Worm (Caenorhabditis elegans) whole organism, L3 larva: Measurements from ENCODE around the gene dsl-5.

ENCODE experiments used
- R02D3.7 ChIP-seq: fragments of 150-350 bp; optimal IDR thresholded peaks from 2 replicates; lab custom pipeline; 2014; ENCODE audit warnings: missing biosample characterization, missing genetic modification characterization
- ama-1 ChIP-seq: fragments of 150-350 bp; optimal IDR thresholded peaks from 2 replicates; lab custom pipeline; 2018
- ceh-16 ChIP-seq: sonication (generic microtip); optimal IDR thresholded peaks from 2 replicates; lab custom pipeline; 2017; ENCODE audit warnings: missing biosample characterization, missing genetic modification characterization
- ceh-28 ChIP-seq: fragments of 150-350 bp; optimal IDR thresholded peaks from 2 replicates; lab custom pipeline; 2014; ENCODE audit warnings: missing biosample characterization, missing genetic modification reagents, missing genetic modification characterization
- ceh-9 ChIP-seq: sonication (generic microtip); optimal IDR thresholded peaks from 2 replicates; lab custom pipeline; 2018; ENCODE audit warnings: missing biosample characterization, missing genetic modification characterization
- daf-12 ChIP-seq: fragments of 150-350 bp; optimal IDR thresholded peaks from 2 replicates; lab custom pipeline; 2014; ENCODE audit warnings: missing biosample characterization, missing genetic modification reagents, missing genetic modification characterization
- egl-27 ChIP-seq: sonication (generic microtip); optimal IDR thresholded peaks from 4 replicates; lab custom pipeline; 2017; ENCODE audit warnings: missing biosample characterization, missing genetic modification reagents, missing genetic modification characterization
- egl-5 ChIP-seq: fragments of 150-350 bp; optimal IDR thresholded peaks from 2 replicates; lab custom pipeline; 2017; ENCODE audit warnings: missing biosample characterization, missing genetic modification reagents, missing genetic modification characterization, inconsistent platforms
- elt-1 ChIP-seq: fragments of 150-350 bp; optimal IDR thresholded peaks from 2 replicates; lab custom pipeline; 2014; ENCODE audit warnings: missing biosample characterization, missing genetic modification characterization
- elt-2 ChIP-seq: sonication (generic microtip); optimal IDR thresholded peaks from 2 replicates; lab custom pipeline; 2016; ENCODE audit warnings: missing genetic modification reagents, mild to moderate bottlenecking, missing genetic modification characterization, missing compliant biosample characterization
- fkh-10 ChIP-seq: sonication (generic microtip); optimal IDR thresholded peaks from 2 replicates; lab custom pipeline; 2017; ENCODE audit warnings: missing biosample characterization, missing genetic modification reagents, missing genetic modification characterization
- fkh-2 ChIP-seq: fragments of 150-350 bp; optimal IDR thresholded peaks from 2 replicates; lab custom pipeline; 2014; ENCODE audit warnings: missing biosample characterization, missing genetic modification reagents, missing genetic modification characterization
- fos-1 ChIP-seq: fragments of 150-350 bp; optimal IDR thresholded peaks from 2 replicates; lab custom pipeline; 2014; ENCODE audit warnings: missing biosample characterization, missing genetic modification characterization
- hmg-11 ChIP-seq: sonication (generic microtip); optimal IDR thresholded peaks from 2 replicates; lab custom pipeline; 2016; ENCODE audit warnings: missing genetic modification characterization, missing compliant biosample characterization
- jun-1 ChIP-seq: fragments of 150-350 bp; optimal IDR thresholded peaks from 2 replicates; lab custom pipeline; 2014; ENCODE audit warnings: missing biosample characterization, missing genetic modification reagents, missing genetic modification characterization
- lin-15B ChIP-seq: fragments of 150-350 bp; optimal IDR thresholded peaks from 2 replicates; lab custom pipeline; 2014; ENCODE audit warnings: missing biosample characterization, missing genetic modification characterization
- lin-39 ChIP-seq: fragments of 150-350 bp; optimal IDR thresholded peaks from 2 replicates; lab custom pipeline; 2018; ENCODE audit warnings: missing biosample characterization, missing genetic modification reagents, missing genetic modification characterization
- lsy-12 ChIP-seq: sonication (generic microtip); optimal IDR thresholded peaks from 2 replicates; lab custom pipeline; 2016; ENCODE audit warnings: mild to moderate bottlenecking, missing genetic modification characterization, missing compliant biosample characterization
- nfya-1 ChIP-seq: sonication (generic microtip); optimal IDR thresholded peaks from 2 replicates; lab custom pipeline; 2017; ENCODE audit warnings: missing genetic modification characterization, mild to moderate bottlenecking, missing compliant biosample characterization, antibody characterized with exemption, moderate library complexity; ENCODE audit not compliant: insufficient read depth
- nhr-11 ChIP-seq: fragments of 150-350 bp; optimal IDR thresholded peaks from 2 replicates; lab custom pipeline; 2014; ENCODE audit warnings: missing biosample characterization, missing genetic modification characterization
- nhr-23 ChIP-seq: fragments of 150-350 bp; optimal IDR thresholded peaks from 2 replicates; lab custom pipeline; 2014; ENCODE audit warnings: missing biosample characterization, missing genetic modification reagents, missing genetic modification characterization
- nhr-237 ChIP-seq: fragments of 150-350 bp; optimal IDR thresholded peaks from 2 replicates; lab custom pipeline; 2014; ENCODE audit warnings: missing biosample characterization, missing genetic modification characterization
- nhr-25 ChIP-seq: sonication (generic microtip); optimal IDR thresholded peaks from 2 replicates; lab custom pipeline; 2017; ENCODE audit warnings: missing biosample characterization, missing genetic modification characterization
- nhr-28 ChIP-seq: fragments of 150-350 bp; optimal IDR thresholded peaks from 2 replicates; lab custom pipeline; 2014; ENCODE audit warnings: missing biosample characterization, missing genetic modification characterization
- nhr-43 ChIP-seq: sonication (generic microtip); optimal IDR thresholded peaks from 2 replicates; lab custom pipeline; 2016; ENCODE audit warnings: mild to moderate bottlenecking, missing genetic modification characterization, missing compliant biosample characterization; ENCODE audit not compliant: poor library complexity, severe bottlenecking
- nhr-67 ChIP-seq: fragments of 150-350 bp; optimal IDR thresholded peaks from 2 replicates; lab custom pipeline; 2014; ENCODE audit warnings: missing biosample characterization, missing genetic modification characterization
- nhr-76 ChIP-seq: fragments of 150-350 bp; sonication (generic microtip); optimal IDR thresholded peaks from 5 replicates; lab custom pipeline; 2014; ENCODE audit warnings: missing biosample characterization, missing genetic modification characterization
- nhr-77 ChIP-seq: fragments of 150-350 bp; optimal IDR thresholded peaks from 2 replicates; lab custom pipeline; 2014; ENCODE audit warnings: missing biosample characterization, missing genetic modification characterization
- pha-4 ChIP-seq: fragments of 150-350 bp; optimal IDR thresholded peaks from 2 replicates; lab custom pipeline; 2014; ENCODE audit warnings: missing biosample characterization, missing genetic modification reagents, missing genetic modification characterization
- pqm-1 ChIP-seq: fragments of 150-350 bp; optimal IDR thresholded peaks from 2 replicates; lab custom pipeline; 2017; ENCODE audit warnings: missing biosample characterization, missing genetic modification characterization, inconsistent platforms
- snpc-4 ChIP-seq: fragments of 150-350 bp; optimal IDR thresholded peaks from 2 replicates; lab custom pipeline; 2014; ENCODE audit warnings: missing biosample characterization, missing genetic modification characterization
- zag-1 ChIP-seq: fragments of 150-350 bp; optimal IDR thresholded peaks from 2 replicates; lab custom pipeline; 2014; ENCODE audit warnings: missing biosample characterization, missing genetic modification characterization
- ztf-11 ChIP-seq: fragments of 150-350 bp; optimal IDR thresholded peaks from 2 replicates; lab custom pipeline; 2014; ENCODE audit warnings: missing biosample characterization, missing genetic modification characterization
- ztf-4 ChIP-seq: fragments of 150-350 bp; optimal IDR thresholded peaks from 2 replicates; lab custom pipeline; 2014; ENCODE audit warnings: missing biosample characterization, missing genetic modification characterization

Gene dsl-5

DNA sequence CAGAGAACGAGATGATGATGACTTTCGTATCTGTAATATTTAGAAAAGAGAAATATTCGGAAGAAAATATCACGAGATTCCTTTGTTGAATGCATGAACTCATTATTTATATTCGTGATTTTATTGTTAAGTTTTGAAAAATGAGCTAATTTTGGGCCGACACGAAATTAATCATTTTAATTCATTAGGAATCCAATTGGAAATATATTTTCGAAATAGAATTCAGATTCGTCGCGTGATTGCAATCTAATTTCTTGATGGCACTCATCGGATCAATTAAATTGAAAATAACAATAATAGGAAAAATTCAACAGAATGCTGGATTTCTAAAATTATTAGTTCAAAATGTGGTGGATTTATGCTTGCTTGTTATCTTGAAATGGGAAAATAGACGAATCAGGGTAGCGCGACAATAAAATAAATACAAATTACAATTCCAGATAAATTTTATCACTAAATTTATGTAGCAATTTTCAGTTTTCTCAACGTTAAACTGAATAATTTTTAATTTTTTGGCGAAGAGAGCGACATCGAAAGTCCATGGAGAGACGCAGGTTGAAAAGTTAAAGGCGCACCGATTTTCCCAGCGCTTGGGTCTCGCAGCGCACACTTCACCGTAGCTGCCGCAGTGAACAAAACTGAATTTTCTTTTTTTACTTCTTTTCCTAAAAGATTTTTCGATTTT, 18.9 kb downstream of the dsl-5 start (continued):
- TF ChIP-seq nhr-25 (tag; lab: Kevin White, UChicago) (peak; percentile 35), fos-1 (tag; lab: Kevin White, UChicago) (no peak), nhr-23 (tag; lab: Kevin White, UChicago) (peak; percentile 74)

DNA sequence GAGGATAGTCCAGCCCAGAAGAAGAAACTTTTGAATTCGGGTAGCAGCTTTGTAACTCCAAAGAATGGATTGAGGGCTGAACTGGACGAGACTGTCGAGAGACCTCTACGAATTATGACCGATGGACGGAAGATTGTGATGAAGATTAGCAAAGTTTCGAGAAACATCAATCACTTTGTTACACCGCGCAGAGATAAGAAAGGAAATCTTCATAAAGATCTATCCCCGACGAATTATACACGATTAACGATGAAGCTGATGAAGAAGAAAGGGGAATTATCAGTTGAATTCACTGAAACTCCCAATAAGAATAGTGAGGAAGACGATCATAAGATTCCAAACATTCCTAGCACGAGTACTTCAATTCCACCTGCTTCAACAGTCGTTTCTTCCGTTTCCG, 21.1 kb downstream of the dsl-5 start:
- no peak for TF ChIP-seq ceh-16 (tag; lab: Kevin White, UChicago)
- TF ChIP-seq elt-1 (tag; lab: Kevin White, UChicago), result peak; percentile 89
- TF ChIP-seq daf-12, result no peak

DNA sequence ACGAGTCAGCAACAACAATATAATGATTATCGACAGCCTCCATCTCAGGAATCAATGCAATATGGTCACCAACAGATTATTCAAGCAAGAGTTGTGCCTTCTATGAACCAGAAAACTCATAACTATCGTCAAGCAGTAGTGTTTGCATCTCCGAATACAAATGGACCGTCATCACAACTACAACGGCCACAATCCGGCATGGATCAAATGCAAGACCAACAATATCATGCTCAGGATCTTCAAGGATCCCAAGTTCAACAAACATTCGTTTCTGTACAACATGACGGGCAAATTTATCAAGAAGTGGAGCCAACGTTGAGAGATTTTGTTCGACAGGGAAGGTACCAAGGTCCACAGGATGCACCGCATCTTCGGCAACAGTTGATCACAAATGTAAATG, 23.7 kb downstream of the dsl-5 start:
- TF ChIP-seq nhr-25 (tag; lab: Kevin White, UChicago) (no peak), lsy-12 (tag; lab: Kevin White, UChicago) (no peak), nfya-1 (no peak), nhr-11 (tag; lab: Kevin White, UChicago) (no peak), nhr-77 (tag; lab: Kevin White, UChicago) (no peak), jun-1 (tag; lab: Kevin White, UChicago) (no peak), fos-1 (tag; lab: Kevin White, UChicago) (no peak), ceh-28 (tag; lab: Kevin White, UChicago) (no peak), nhr-237 (tag; lab: Kevin White, UChicago) (no peak), pha-4 (no peak), zag-1 (no peak), ama-1 (lab: Kevin White, UChicago) (no peak), hmg-11 (tag; lab: Kevin White, UChicago) (no peak), elt-1 (tag; lab: Kevin White, UChicago) (no peak), nhr-76 (tag; lab: Kevin White, UChicago) (no peak), nhr-43 (tag; lab: Kevin White, UChicago) (no peak), nhr-23 (tag; lab: Kevin White, UChicago) (no peak), nhr-28 (tag; lab: Kevin White, UChicago) (no peak)

DNA sequence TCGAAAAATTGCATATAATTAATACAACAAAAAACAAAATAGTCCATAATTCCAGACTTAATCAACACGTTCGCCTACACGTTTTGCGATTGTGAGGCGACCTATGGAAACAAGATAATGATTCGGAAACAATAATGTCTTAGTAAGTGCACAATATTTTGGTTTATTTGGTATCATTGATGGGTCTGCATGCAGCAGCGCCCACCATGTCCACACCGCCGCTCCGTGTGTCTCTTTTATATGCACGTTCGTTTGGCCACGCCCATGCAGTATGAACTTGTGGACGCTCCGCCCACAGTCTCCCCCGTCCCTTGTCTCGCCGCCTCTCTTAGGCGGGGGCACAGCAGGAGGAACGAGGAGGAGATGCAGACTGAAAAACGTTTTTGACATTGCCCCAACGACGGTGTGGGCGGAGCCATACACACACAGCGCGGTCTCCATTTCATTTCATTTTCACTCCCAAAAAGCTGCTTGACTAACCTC, 26.6 kb downstream of the dsl-5 start, which contains the start of gene mig-38:
TSS of gene mig-38 (plus strand) at position 54 of the 483 bp plus-strand sequence.
- TF ChIP-seq ceh-28 (tag; lab: Kevin White, UChicago) (no peak), lsy-12 (tag; lab: Kevin White, UChicago) (peak; percentile 50), egl-27 (tag; lab: Kevin White, UChicago) (no peak), ztf-4 (tag; lab: Kevin White, UChicago) (peak; percentile 27), snpc-4 (peak; percentile 14), elt-2 (tag; lab: Kevin White, UChicago) (peak; percentile 56), pqm-1 (peak; percentile 32), fkh-2 (no peak), lin-15B (tag; lab: Kevin White, UChicago) (peak; percentile 39), ztf-11 (no peak), nhr-43 (tag; lab: Kevin White, UChicago) (peak; percentile 69), nhr-28 (tag; lab: Kevin White, UChicago) (no peak), R02D3.7 (no peak), elt-1 (tag; lab: Kevin White, UChicago) (no peak), nfya-1 (peak; percentile 81), nhr-67 (no peak), ama-1 (lab: Kevin White, UChicago) (peak; percentile 96), jun-1 (tag; lab: Kevin White, UChicago) (peak; percentile 17), fkh-10 (GFP tag; lab: Kevin White, UChicago) (no peak), lin-39 (peak; percentile 54), nhr-25 (tag; lab: Kevin White, UChicago) (peak; percentile 57), nhr-77 (tag; lab: Kevin White, UChicago) (no peak), egl-5 (tag; lab: Kevin White, UChicago) (peak; percentile 24), hmg-11 (tag; lab: Kevin White, UChicago) (peak; percentile 66), nhr-237 (tag; lab: Kevin White, UChicago) (no peak), ceh-9 (tag; lab: Kevin White, UChicago) (no peak)
